Worm (Caenorhabditis elegans) whole organism, young adult: ENCODE results near the gene nhr-248.

Experiments used
- attf-5 ChIP-seq: fragments of 200-800 bp; sonication (Bioruptor generic); optimal IDR thresholded peaks from 2 replicates; lab custom pipeline; 2018; ENCODE audit warnings: mild to moderate bottlenecking, missing genetic modification characterization, missing compliant biosample characterization
- die-1 ChIP-seq: sonication (generic microtip); optimal IDR thresholded peaks from 2 replicates; lab custom pipeline; 2016; ENCODE audit warnings: missing genotype, mild to moderate bottlenecking, missing genetic modification characterization, missing compliant biosample characterization
- efl-1 ChIP-seq: fragments of 150-350 bp; optimal IDR thresholded peaks from 2 replicates; lab custom pipeline; 2014; ENCODE audit warnings: missing biosample characterization, missing genetic modification reagents, missing genetic modification characterization
- hlh-12 ChIP-seq: sonication (generic microtip); optimal IDR thresholded peaks from 2 replicates; lab custom pipeline; 2016; ENCODE audit warnings: missing genetic modification characterization, missing compliant biosample characterization
- lin-54 ChIP-seq: fragments of 200-800 bp; sonication (Bioruptor generic); optimal IDR thresholded peaks from 2 replicates; lab custom pipeline; 2018; ENCODE audit warnings: mild to moderate bottlenecking, missing genetic modification characterization, missing compliant biosample characterization
- madf-3 ChIP-seq: fragments of 200-800 bp; sonication (Bioruptor generic); IDR thresholded peaks from 2 replicates; pipeline ENCODE4 v1.3.6; 2022; ENCODE audit warnings: missing genetic modification reagents, missing genetic modification characterization, missing compliant biosample characterization
- mel-28 ChIP-seq: sonication (generic microtip); optimal IDR thresholded peaks from 2 replicates; lab custom pipeline; 2016; ENCODE audit warnings: borderline replicate concordance, mild to moderate bottlenecking, missing genetic modification characterization, missing compliant biosample characterization
- unc-62 ChIP-seq: fragments of 150-350 bp; optimal IDR thresholded peaks from 2 replicates; lab custom pipeline; 2014; ENCODE audit warnings: missing biosample characterization, missing genetic modification reagents, missing genetic modification characterization
- ztf-26 ChIP-seq: sonication (generic microtip); optimal IDR thresholded peaks from 2 replicates; lab custom pipeline; 2017; ENCODE audit warnings: missing genetic modification characterization, missing compliant biosample characterization

ce11 chrV:17077889-17078288 is 26.5 kb downstream of the nhr-248 start, which contains the start of gene T05E12.3:
- TF ChIP-seq die-1 (tag; lab: Kevin White, UChicago) (no peak), hlh-12 (no peak), attf-5 (GFP tag; lab: Kevin White, UChicago) (no peak), madf-3 (GFP tag; lab: Robert Waterston, UW) (no peak), efl-1 (GFP tag; lab: Kevin White, UChicago) (no peak), lin-54 (GFP tag; lab: Kevin White, UChicago) (no peak), ztf-26 (tag; lab: Kevin White, UChicago) (no peak), unc-62 (GFP tag; lab: Kevin White, UChicago) (no peak), mel-28 (tag; lab: Kevin White, UChicago) (no peak)
